Fruit fly (Drosophila melanogaster): ENCODE measurements around the gene Edem2.
"Not testable (repeated sequence)": the region's sequence is repeated elsewhere in the genome, so short reads cannot be mapped to it uniquely, and the experiment has no call there.

Gene Edem2

DNA sequence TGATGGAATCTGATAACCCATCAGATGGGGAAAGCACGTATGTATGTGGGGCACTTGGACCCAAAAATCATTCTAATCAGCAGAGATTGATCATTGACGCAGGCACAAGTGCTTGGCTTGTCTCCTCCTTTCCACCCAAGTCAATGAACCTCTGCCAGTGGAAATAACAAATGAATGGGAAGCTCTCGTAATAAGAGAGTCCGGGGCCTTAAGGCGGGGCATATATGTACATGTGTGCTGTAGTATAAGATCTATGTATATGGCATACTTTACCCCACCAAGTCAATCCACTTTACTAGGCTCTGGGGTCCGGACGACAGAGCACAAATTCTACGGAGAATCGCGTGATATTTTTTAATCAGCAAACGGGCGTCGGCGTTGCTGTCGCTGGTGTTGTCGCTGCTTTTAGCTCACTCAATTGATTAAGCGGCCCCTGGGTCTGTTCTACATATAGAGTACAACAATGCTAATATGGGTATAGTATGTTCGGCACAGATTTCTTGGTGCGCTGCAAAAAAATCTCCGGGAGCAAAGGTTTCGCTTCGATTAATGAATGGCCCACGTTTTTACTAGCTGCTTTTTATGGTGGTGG, 14.2 kb downstream of the Edem2 start:
- TF ChIP-seq rgr (GFP tag; optimal IDR thresholded peaks at IDR 0.05) (peak; percentile 8), dl (GFP tag; optimal IDR thresholded peaks at IDR 0.05; ENCODE audit: insufficient read depth in 1 of 2, partially characterized antibody in 2 of 2) (no peak), Hnf4 (GFP tag; optimal IDR thresholded peaks at IDR 0.05) (peak; percentile 22), HLH106 (tag; optimal IDR thresholded peaks at IDR 0.05) (no peak), Hr83 (GFP tag; optimal IDR thresholded peaks at IDR 0.05; ENCODE audit: poor library complexity, severe bottlenecking) (peak; percentile 0), sage (GFP tag; optimal IDR thresholded peaks at IDR 0.05) (no peak), fru (GFP tag; optimal IDR thresholded peaks at IDR 0.05) (no peak), h (GFP tag; optimal IDR thresholded peaks at IDR 0.05) (peak; percentile 42), CrebA (GFP tag; optimal IDR thresholded peaks at IDR 0.05; ENCODE audit: borderline replicate concordance) (no peak), br (GFP tag; optimal IDR thresholded peaks at IDR 0.05) (peak; percentile 33), OdsH (GFP tag; optimal IDR thresholded peaks at IDR 0.05) (peak; percentile 13), dmrt93B (GFP tag; optimal IDR thresholded peaks at IDR 0.05) (no peak), Rel (GFP tag; optimal IDR thresholded peaks at IDR 0.05) (no peak), Rel (tag; optimal IDR thresholded peaks at IDR 0.05) (peak; percentile 83)

- TF ChIP-seq N (GFP tag; optimal IDR thresholded peaks at IDR 0.05) (no peak), fru (GFP tag; optimal IDR thresholded peaks at IDR 0.05) (no peak), jim (GFP tag; optimal IDR thresholded peaks at IDR 0.05) (no peak), CG32264 (GFP tag; optimal IDR thresholded peaks at IDR 0.05) (no peak), Hr83 (GFP tag; optimal IDR thresholded peaks at IDR 0.05; ENCODE audit: poor library complexity, severe bottlenecking) (no peak), Dfd (GFP tag; optimal IDR thresholded peaks at IDR 0.05) (no peak), tai (GFP tag; optimal IDR thresholded peaks at IDR 0.05) (no peak)
Measured at dm6 chr2L:13206857-13207463, 15.0 kb downstream of the Edem2 start.

- TF ChIP-seq CrebA (GFP tag; optimal IDR thresholded peaks at IDR 0.05; ENCODE audit: borderline replicate concordance); CG32264 (GFP tag; optimal IDR thresholded peaks at IDR 0.05); psq (GFP tag; optimal IDR thresholded peaks at IDR 0.05): not testable (repeated sequence)
Measured at dm6 chr2L:13211764-13212265, 19.8 kb downstream of the Edem2 start, which contains the start of gene CG15482. TSS of gene CG15482 (minus strand) at chr2L:13211814.

DNA sequence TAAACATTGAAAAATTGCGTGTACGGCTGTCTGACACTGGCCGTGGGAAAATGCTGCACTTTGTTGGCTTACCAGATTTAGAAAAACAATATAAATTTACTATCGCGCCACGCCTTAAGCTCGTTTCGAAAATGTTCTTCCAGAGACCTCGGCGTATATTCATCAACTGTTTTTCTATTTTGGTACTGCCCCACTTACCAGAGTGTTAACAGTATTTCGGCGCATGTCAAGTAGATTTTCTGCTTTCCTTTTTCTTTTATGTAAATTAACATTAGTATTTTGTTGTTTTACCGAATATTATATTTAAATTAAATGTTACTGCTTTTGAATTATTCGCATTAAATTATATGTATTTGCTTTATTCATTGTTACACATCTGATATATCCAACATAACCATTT, 23.0 kb downstream of the Edem2 start, which contains the start of gene kek4:
kek4 (minus strand) TSS at position 341 of the 400 bp plus-strand sequence.
- TF ChIP-seq Dfd (GFP tag; optimal IDR thresholded peaks at IDR 0.05) (no peak), Rel (GFP tag; optimal IDR thresholded peaks at IDR 0.05) (no peak), Rel (tag; optimal IDR thresholded peaks at IDR 0.05) (peak; percentile 69)

dm6 chr2L:13215640-13216129, 23.7 kb downstream of the Edem2 start:
- TF ChIP-seq OdsH (GFP tag; optimal IDR thresholded peaks at IDR 0.05) (peak; percentile 25), psq (GFP tag; optimal IDR thresholded peaks at IDR 0.05) (peak; percentile 9), h (GFP tag; optimal IDR thresholded peaks at IDR 0.05) (peak; percentile 77), fru (GFP tag; optimal IDR thresholded peaks at IDR 0.05) (peak; percentile 69), br (GFP tag; optimal IDR thresholded peaks at IDR 0.05) (peak; percentile 64), ey (GFP tag; optimal IDR thresholded peaks at IDR 0.05) (peak; percentile 6), HLH106 (tag; optimal IDR thresholded peaks at IDR 0.05) (peak; percentile 43), Myc (optimal IDR thresholded peaks at IDR 0.05) (peak; percentile 5), foxo (GFP tag; optimal IDR thresholded peaks at IDR 0.05) (peak in 1 of 2 experiments; percentile 61), woc (GFP tag; optimal IDR thresholded peaks at IDR 0.05) (peak; percentile 55), Hr83 (GFP tag; optimal IDR thresholded peaks at IDR 0.05; ENCODE audit: poor library complexity, severe bottlenecking) (peak; percentile 2), Hnf4 (GFP tag; optimal IDR thresholded peaks at IDR 0.05) (peak; percentile 82), jim (GFP tag; optimal IDR thresholded peaks at IDR 0.05) (peak; percentile 26)

DNA sequence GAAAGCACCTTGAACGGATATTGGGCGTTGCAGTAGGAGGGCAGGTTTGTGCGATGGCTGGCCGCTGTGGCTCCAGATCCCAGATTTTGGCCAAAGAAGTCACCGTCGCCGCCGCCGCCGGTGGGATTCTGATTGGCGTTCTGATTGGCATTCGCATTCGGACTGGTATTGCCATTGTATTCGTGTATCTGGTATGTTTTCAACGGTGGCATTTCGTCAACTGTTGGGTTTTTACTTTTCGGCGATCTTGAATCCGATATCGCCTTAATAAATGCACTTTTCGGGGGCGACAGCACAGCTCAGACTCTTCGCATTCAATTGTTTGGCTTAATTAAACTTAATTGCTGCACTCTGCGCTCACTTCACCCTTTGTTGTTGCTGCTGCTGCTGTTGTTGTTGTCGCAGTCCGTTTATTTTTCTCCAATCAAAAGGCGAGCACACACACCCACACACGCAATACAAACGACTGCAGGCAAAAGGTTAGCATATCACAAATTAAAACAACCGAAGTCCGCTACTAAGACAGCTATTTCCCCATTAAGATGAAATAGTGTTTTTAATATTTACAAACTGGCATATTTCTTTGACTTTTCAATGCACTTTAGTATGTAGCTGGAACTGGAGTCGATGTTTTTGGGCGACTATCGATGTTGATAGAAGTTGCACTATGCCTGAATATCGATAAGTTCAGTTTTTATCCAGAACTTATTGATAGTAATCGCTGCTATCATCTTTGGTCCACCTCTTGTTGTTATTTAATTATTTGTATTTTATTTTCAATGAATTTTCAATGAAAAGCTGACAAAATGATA, 27.5 kb downstream of the Edem2 start, which contains the start of the genes CG9426 and mRF1:
CG9426 (minus strand) TSS at position 643 of the 812 bp plus-strand sequence.
mRF1 (plus strand) TSS at position 699 of the 812 bp plus-strand sequence.
- TF ChIP-seq brk (GFP tag; optimal IDR thresholded peaks at IDR 0.05) = no peak
- TF ChIP-seq HLH106 (tag; optimal IDR thresholded peaks at IDR 0.05) = peak; percentile 20
- TF ChIP-seq lola (GFP tag; optimal IDR thresholded peaks at IDR 0.05) = no peak
- TF ChIP-seq Rel (GFP tag; optimal IDR thresholded peaks at IDR 0.05) = no peak
- peak; percentile 1 for TF ChIP-seq Rel (tag; optimal IDR thresholded peaks at IDR 0.05)
- no peak for TF ChIP-seq Sp1 (GFP tag; optimal IDR thresholded peaks at IDR 0.05)
- no peak for TF ChIP-seq Abd-B (GFP tag; optimal IDR thresholded peaks at IDR 0.05)
- TF ChIP-seq Hr83 (GFP tag; optimal IDR thresholded peaks at IDR 0.05; ENCODE audit: poor library complexity, severe bottlenecking) = peak; percentile 74
- TF ChIP-seq pan (optimal IDR thresholded peaks at IDR 0.05) = no peak
- TF ChIP-seq tai (GFP tag; optimal IDR thresholded peaks at IDR 0.05) = no peak
- no peak for TF ChIP-seq Mio (GFP tag; optimal IDR thresholded peaks at IDR 0.05)
- peak; percentile 37 for TF ChIP-seq Jra (GFP tag; optimal IDR thresholded peaks at IDR 0.05)
- TF ChIP-seq OdsH (GFP tag; optimal IDR thresholded peaks at IDR 0.05) = no peak
- TF ChIP-seq Hnf4 (GFP tag; optimal IDR thresholded peaks at IDR 0.05) = peak; percentile 79
- no peak for TF ChIP-seq Myc (optimal IDR thresholded peaks at IDR 0.05)
- no peak for TF ChIP-seq Vsx2 (GFP tag; optimal IDR thresholded peaks at IDR 0.05; ENCODE audit: partially characterized antibody)
- peak; percentile 41 for TF ChIP-seq rgr (GFP tag; optimal IDR thresholded peaks at IDR 0.05)
- TF ChIP-seq fru (GFP tag; optimal IDR thresholded peaks at IDR 0.05) = peak; percentile 0
- peak; percentile 55 for TF ChIP-seq h (GFP tag; optimal IDR thresholded peaks at IDR 0.05)
- no peak for TF ChIP-seq usp (GFP tag; optimal IDR thresholded peaks at IDR 0.05)
- no peak for TF ChIP-seq sage (GFP tag; optimal IDR thresholded peaks at IDR 0.05)

All from whole organism, wandering third instar larva.